Worm (Caenorhabditis elegans): ENCODE results near the gene srlf-30.

Gene srlf-30

DNA sequence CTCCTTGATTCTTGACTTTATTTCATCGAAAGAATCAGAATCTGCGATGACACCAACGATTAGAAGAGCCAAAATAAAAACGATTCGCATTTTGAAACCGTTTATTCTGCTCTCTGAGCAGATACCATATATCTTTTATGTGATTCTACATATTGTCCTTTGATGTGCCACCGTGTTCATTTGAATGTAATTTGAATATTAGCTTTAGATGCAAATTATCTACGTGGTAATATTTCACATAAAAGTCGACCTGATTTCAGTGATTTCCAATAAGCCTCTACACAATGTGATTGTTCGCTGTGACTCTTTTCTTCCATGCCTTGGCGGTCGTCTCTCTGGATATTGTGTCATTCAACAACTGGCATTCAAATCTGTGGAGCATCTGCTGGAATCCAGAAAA is 1.1 kb upstream of the srlf-30 start, which contains the start of the genes F13E9.9 and F13E9.19:
F13E9.9 (minus strand) TSS at position 101 of the 400 bp plus-strand sequence.
F13E9.19 (plus strand) TSS at position 316 of the 400 bp plus-strand sequence.
- no peak for TF ChIP-seq W03F9.2 (tag; optimal IDR thresholded peaks at IDR 0.05)
- no peak for TF ChIP-seq him-1 (tag; optimal IDR thresholded peaks at IDR 0.05)
- TF ChIP-seq dao-5 (tag; optimal IDR thresholded peaks at IDR 0.05), result no peak

DNA sequence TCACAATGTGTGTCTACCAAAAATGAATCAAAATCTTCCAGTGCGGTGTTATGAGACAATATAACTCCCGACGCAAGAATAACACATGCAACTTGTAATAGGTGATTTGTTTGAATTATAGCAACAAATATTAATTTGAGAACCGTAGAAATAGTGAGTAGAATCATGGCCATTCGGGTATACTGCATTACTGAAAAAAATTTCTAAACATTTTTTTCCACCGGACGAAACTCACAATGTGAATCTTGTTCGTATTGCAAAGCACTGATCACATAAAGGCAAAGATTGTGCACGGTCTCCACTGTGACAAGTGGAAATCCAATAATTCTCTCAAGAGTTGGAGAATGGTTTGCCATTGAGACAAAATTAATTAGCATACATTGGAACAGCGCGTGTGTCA is 2.3 kb downstream of the srlf-30 start:
- TF ChIP-seq him-1 (tag; optimal IDR thresholded peaks at IDR 0.05) (no peak), W03F9.2 (tag; optimal IDR thresholded peaks at IDR 0.05) (no peak), dao-5 (tag; optimal IDR thresholded peaks at IDR 0.05) (no peak)

DNA sequence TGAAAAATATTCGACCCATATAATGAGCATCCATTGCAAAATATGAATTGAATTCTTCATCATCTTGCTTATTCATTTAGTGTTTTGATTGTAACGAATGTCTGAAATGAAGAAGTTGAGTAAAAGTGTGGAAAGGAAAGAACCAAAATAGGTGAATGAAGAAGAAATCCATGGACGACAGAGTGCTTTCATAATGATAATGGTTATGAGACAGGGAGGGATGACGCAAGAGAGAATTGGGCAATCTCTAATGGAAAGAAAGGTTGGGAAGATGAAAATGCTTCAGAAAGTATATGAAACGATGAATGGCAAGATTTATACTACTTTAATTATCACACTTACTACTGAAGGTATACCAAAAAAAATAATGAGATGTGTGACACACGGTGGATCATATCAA is 4.1 kb downstream of the srlf-30 start, which contains the start of gene ZK596.3:
ZK596.3 (minus strand) TSS at position 101 of the 400 bp plus-strand sequence.
- TF ChIP-seq him-1 (tag; optimal IDR thresholded peaks at IDR 0.05) (no peak), W03F9.2 (tag; optimal IDR thresholded peaks at IDR 0.05) (no peak), dao-5 (tag; optimal IDR thresholded peaks at IDR 0.05) (no peak)

DNA sequence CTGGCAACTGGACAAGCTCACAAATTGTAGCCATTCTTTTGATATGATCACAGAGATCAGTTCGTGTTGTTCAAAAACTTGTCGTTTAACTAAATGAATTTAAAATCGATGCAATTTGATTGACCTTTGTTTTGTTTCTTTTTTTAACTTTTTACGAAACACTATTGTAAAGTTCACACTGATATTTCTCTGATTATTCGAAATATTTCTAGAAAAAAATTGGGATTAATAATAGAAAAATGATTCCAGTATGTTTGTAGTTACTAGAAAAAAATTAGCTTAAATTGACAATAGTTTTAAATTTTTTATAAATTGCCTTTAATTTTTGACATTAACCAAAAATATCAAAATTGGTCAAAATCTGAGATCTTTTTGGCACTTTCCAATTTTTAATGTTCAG is 9.0 kb downstream of the srlf-30 start, which contains the start of gene ZK596.2:
ZK596.2 (minus strand) TSS at position 101 of the 400 bp plus-strand sequence.
- TF ChIP-seq W03F9.2 (tag; optimal IDR thresholded peaks at IDR 0.05) (no peak), dao-5 (tag; optimal IDR thresholded peaks at IDR 0.05) (no peak), him-1 (tag; optimal IDR thresholded peaks at IDR 0.05) (no peak)

DNA sequence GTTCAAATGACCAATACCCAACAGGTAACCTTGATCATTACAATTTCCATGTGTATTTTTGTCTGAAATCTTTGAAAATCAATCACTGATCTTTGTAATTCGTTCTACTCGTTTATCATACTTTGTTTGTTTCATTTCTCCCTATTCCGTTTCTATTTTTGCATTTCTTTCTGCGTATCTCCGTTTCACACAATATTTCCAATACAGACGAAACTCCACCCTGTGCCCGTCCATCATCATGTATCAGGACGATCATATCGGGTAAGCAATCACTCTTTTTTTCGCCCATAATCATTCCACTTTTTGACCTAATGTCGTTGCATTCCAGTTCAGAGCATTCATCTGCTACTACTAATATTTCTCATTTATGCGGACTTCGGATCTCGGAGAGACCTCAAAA is 9.5 kb downstream of the srlf-30 start, which contains the start of gene pyk-2:
pyk-2 (plus strand) TSS at position 206 of the 400 bp plus-strand sequence.
- no peak for TF ChIP-seq dao-5 (tag; optimal IDR thresholded peaks at IDR 0.05)
- no peak for TF ChIP-seq him-1 (tag; optimal IDR thresholded peaks at IDR 0.05)
- TF ChIP-seq W03F9.2 (tag; optimal IDR thresholded peaks at IDR 0.05), result no peak

DNA sequence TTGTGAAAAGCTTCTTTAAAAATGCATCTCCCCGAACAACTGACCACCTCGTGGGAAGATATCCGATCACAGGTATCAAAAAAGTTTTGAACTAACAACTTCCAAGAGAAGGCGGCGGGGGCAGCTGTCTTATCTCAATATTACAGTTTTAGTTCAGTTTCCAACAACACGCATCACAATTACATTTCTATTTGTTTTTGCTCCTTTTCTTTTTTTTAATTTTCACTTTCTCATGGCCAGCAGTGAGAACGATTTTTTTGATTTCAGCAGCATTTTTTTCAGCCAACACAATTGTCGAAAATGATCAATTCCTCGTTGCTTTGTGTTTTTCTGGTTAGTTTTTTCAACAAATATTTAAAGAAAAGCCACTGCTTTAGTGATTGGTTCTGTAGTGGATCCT is 12.9 kb downstream of the srlf-30 start, which contains the start of gene ZK593.2:
ZK593.2 (plus strand) TSS at position 301 of the 400 bp plus-strand sequence.
- TF ChIP-seq W03F9.2 (tag; optimal IDR thresholded peaks at IDR 0.05) (no peak), him-1 (tag; optimal IDR thresholded peaks at IDR 0.05) (no peak), dao-5 (tag; optimal IDR thresholded peaks at IDR 0.05) (no peak)

DNA sequence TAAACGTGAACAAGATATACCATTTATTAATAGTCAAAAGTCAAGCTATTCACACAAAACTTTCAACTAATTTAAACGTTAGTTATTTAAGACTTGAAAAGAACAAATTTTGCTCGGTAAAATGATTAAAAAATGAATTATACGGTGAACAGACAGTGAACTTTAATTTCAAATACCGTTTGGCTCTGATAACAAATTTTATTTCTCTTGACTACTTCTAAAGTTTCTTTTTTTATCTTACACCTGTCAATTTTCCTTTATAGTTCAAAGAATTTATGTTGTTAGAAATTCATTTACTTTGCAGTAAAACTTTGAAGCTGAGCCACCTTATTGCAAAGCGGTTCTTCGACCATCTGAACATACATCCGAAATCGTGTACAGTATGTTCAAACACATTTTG is 15.2 kb downstream of the srlf-30 start, which contains the start of gene ZK593.3:
ZK593.3 (plus strand) TSS at position 301 of the 400 bp plus-strand sequence.
- TF ChIP-seq W03F9.2 (tag; optimal IDR thresholded peaks at IDR 0.05) (no peak), dao-5 (tag; optimal IDR thresholded peaks at IDR 0.05) (no peak), him-1 (tag; optimal IDR thresholded peaks at IDR 0.05) (no peak)

DNA sequence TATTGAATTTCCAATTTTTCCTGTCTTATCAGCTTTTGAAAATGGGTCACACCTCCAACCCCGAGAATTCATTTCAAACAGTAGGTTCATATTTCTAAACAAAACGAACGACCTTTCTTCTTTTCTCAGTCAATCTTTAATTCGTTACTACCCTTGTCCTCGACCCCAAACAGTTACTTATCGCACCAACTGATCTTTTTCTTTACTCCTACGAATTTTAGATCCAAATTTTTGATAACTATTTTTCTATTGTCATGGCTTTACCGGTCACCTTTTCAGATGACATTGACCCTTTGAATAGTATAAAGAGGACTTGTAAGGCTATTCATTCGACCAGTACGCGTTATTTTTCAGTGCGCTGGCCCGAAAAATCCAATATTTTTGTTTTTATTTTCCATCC is 16.0 kb downstream of the srlf-30 start:
- TF ChIP-seq dao-5 (tag; optimal IDR thresholded peaks at IDR 0.05) (no peak), him-1 (tag; optimal IDR thresholded peaks at IDR 0.05) (no peak), W03F9.2 (tag; optimal IDR thresholded peaks at IDR 0.05) (no peak)

DNA sequence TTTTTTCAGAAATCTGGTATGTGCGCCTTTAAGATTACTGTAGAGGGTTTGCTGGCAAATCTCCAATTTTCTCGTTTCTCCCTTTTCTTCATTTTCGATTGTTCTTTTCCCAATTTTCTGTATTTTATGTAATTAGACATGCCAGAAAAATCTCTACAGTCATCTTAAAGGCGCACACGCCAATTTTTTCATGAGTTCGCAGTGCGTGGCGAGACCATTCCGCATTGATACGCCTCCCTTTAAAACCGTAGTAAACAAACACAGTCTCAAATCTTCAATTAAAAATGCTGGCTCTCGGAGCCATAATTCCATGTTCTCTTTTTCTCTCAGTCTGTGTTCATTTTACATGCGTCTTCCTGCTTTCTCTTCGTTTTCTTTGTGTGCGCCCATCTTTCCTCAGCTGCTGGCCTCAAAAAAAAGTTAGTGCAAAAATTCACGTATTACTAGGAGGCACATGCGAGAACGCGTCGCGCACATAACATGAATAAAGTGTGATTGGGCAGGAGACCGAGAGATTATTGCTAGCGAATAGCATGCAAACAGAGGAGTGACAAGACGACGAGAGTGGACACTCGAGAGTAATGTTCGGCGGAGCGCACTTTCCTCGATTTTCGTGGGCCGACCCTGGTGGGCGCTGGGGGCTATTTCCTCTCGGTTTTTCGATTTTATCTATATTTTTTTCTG is 18.8 kb downstream of the srlf-30 start:
- TF ChIP-seq him-1 (tag; optimal IDR thresholded peaks at IDR 0.05) (no peak), dao-5 (tag; optimal IDR thresholded peaks at IDR 0.05) (no peak), W03F9.2 (tag; optimal IDR thresholded peaks at IDR 0.05) (peak; percentile 82)

DNA sequence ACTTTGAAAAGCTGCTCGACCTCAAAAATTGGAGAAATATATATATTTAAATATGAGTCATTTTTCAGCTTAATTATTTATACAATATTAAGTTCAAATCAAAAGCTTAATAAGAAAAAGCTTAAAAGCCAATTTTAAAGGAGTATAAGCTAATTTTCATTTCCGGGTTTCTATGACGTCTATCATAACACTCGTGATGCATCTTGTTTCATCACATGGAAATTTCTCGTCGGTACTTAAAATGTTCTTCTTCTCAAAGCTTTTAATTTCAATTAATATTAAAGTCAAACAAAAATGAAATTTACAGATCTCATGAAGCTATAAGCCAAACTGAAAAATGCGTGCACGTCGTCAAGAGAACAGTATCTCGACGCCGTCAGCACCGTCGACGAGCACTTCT is 19.6 kb downstream of the srlf-30 start, which contains the start of gene rbr-2:
rbr-2 (plus strand) TSS at position 301 of the 400 bp plus-strand sequence.
- TF ChIP-seq W03F9.2 (tag; optimal IDR thresholded peaks at IDR 0.05), result no peak

DNA sequence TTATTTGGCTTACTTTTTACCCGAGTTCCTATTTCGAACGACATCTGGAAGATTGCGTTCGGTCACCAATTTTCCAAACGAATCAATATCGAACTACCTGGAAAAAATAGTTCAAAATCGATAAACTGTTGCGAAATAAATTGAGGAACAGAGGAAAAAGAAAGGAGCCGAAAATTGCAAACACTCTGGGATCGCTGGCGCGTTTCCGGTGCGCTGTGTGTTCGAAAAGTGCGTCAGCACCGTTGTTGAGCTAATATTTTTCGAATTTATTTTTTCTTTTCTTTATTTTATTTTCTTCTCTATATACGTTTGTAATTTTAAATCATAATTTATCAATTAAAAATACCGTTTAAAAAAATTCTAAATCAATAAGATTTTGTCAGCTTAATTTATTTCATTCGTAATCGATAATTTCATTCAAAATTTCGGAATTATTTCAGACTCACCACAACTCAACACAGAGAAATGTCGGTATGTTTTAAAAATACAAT is 32.9 kb downstream of the srlf-30 start, which contains the start of the genes dnc-1 and lsm-7:
dnc-1 (minus strand) TSS at position 142 of the 491 bp plus-strand sequence.
lsm-7 (plus strand) TSS at position 441 of the 491 bp plus-strand sequence.
- TF ChIP-seq him-1 (tag; optimal IDR thresholded peaks at IDR 0.05) (peak; percentile 21), W03F9.2 (tag; optimal IDR thresholded peaks at IDR 0.05) (peak; percentile 81), dao-5 (tag; optimal IDR thresholded peaks at IDR 0.05) (no peak)

DNA sequence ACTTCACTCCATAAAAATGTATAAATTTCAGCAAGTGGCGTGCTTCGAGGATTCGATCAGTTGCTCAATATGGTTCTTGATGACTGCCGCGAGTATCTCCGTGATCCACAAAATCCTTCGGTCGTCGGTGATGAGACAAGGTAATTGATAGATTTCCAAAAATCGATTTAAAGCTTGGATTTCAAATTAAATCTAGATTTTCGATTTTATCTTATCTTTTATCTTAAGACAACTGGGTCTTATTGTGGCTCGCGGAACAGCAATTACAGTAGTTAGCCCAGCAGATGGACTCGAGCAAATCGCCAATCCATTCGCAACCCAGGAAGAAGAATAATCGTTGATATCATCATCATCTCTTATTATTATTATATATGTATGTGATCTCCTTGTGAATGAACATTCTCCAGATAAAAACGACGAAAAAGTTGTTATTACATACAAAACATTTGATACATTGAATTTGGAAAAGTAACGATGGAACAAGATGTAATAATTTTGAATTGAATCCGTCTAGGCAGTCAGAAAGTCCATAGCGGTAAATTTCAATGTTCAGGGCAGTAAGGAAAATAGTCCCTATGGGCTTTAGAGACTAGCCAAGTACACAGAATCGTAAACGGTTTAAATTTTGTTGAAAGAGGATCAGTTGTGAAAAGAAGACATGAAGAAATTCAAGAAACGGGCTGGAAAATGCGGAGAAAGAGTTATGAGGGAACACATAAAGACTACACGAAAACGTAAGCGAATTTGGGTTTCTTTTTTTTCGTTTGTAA is 33.8 kb downstream of the srlf-30 start:
- TF ChIP-seq him-1 (tag; optimal IDR thresholded peaks at IDR 0.05) (peak; percentile 11), dao-5 (tag; optimal IDR thresholded peaks at IDR 0.05) (no peak), W03F9.2 (tag; optimal IDR thresholded peaks at IDR 0.05) (peak; percentile 8)

DNA sequence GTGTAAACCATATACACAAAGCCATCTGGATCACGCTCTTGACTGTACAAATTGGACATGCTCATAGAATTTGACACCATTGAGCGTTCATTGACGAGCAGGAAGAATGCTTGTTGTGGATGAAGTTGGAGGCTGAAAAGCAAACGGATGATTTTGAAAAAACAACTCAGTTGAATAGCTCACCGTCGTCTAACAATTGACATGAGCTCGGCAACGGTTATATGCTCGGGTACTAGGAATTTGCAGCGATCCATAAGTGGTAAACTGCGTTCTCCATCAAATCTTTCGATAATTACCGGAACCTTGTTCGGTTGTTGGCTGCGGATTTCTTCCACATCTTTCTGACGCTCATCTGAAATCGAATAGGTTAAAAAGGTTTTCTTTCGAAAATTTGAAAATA is 34.6 kb downstream of the srlf-30 start:
- no peak for TF ChIP-seq dao-5 (tag; optimal IDR thresholded peaks at IDR 0.05)

DNA sequence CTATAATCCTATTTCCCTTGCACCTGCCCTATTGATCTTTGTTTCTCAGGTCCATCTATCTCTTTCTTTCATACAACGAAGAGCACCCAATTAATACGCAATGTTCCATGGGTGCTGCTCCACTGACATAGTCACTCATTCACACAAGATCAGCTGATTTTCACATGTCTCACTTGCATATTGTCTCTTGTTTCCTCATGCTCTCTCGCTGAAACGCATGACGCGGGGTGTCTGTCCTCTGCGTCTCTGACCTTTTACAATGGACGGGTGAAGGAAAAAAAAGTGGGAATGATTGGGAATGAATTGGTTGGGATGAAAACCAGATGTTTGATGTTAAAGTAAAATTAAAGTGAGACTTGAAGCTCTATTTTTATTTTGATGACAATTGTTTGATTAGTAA is 35.2 kb downstream of the srlf-30 start:
- TF ChIP-seq dao-5 (tag; optimal IDR thresholded peaks at IDR 0.05), result no peak
- TF ChIP-seq him-1 (tag; optimal IDR thresholded peaks at IDR 0.05), result peak; percentile 70
- TF ChIP-seq W03F9.2 (tag; optimal IDR thresholded peaks at IDR 0.05), result peak; percentile 81
